Worm (Caenorhabditis elegans) whole organism, L2 larva: ENCODE measurements around the gene Y57G11C.14.

Experiments used
- ZK546.5 ChIP-seq: sonication (generic microtip); optimal IDR thresholded peaks from 2 replicates; lab custom pipeline; 2017; ENCODE audit warnings: missing biosample characterization, missing genetic modification characterization
- dmd-4 ChIP-seq: sonication (generic microtip); optimal IDR thresholded peaks from 2 replicates; lab custom pipeline; 2017; ENCODE audit warnings: missing biosample characterization, missing genetic modification characterization
- lin-39 ChIP-seq: fragments of 150-350 bp; optimal IDR thresholded peaks from 2 replicates; lab custom pipeline; 2014; ENCODE audit warnings: missing biosample characterization, missing genetic modification reagents, missing genetic modification characterization

ce11 chrIV:14824878-14825352 is 25.8 kb downstream of the Y57G11C.14 start, which contains the start of gene sec-61.A:
- TF ChIP-seq dmd-4 (tag; lab: Kevin White, UChicago) (no peak), lin-39 (tag; lab: Kevin White, UChicago) (no peak), ZK546.5 (tag; lab: Kevin White, UChicago) (no peak)
